Fruit fly (Drosophila melanogaster) whole organism, prepupa: Measurements from ENCODE around the gene CG4069.

ENCODE experiments used
- Blimp-1 ChIP-seq: fragments of 200-800 bp; sonication (Bioruptor generic); optimal IDR thresholded peaks from 3 replicates; lab custom pipeline; 2017; ENCODE audit warnings: missing biosample characterization, missing genetic modification characterization, mild to moderate bottlenecking, moderate library complexity, missing genetic modification reagents
- CG11294 ChIP-seq: fragments of 200-800 bp; sonication (Bioruptor generic); IDR thresholded peaks from 2 replicates; pipeline ENCODE4 v1.3.6; 2022; ENCODE audit warnings: missing biosample characterization, missing genetic modification characterization
- CG11762 ChIP-seq: fragments of 200-800 bp; sonication (Bioruptor generic); optimal IDR thresholded peaks from 3 replicates; lab custom pipeline; 2016; ENCODE audit warnings: missing biosample characterization, missing genetic modification characterization; ENCODE audit not compliant: insufficient read depth
- CG15336 ChIP-seq: fragments of 200-800 bp; sonication (Bioruptor generic); IDR thresholded peaks from 2 replicates; pipeline ENCODE4 v1.3.6; 2022; ENCODE audit warnings: missing biosample characterization, missing genetic modification characterization
- CG1621 ChIP-seq: fragments of 200-800 bp; sonication (Bioruptor generic); optimal IDR thresholded peaks from 3 replicates; lab custom pipeline; 2018; ENCODE audit warnings: missing biosample characterization, mild to moderate bottlenecking, missing genetic modification characterization
- CG16779 ChIP-seq: fragments of 200-800 bp; sonication (Bioruptor generic); optimal IDR thresholded peaks from 3 replicates; lab custom pipeline; 2017; ENCODE audit warnings: missing biosample characterization, mild to moderate bottlenecking, missing genetic modification characterization
- CG32006 ChIP-seq: fragments of 200-800 bp; sonication (Bioruptor generic); optimal IDR thresholded peaks from 3 replicates; lab custom pipeline; 2017; ENCODE audit warnings: missing biosample characterization, mild to moderate bottlenecking, missing genetic modification characterization
- CG4318 ChIP-seq: fragments of 200-800 bp; sonication (Bioruptor generic); optimal IDR thresholded peaks from 3 replicates; lab custom pipeline; 2017; ENCODE audit warnings: missing biosample characterization, mild to moderate bottlenecking, missing genetic modification characterization
- CG6163 ChIP-seq: fragments of 200-800 bp; sonication (Bioruptor generic); IDR thresholded peaks from 3 replicates; pipeline ENCODE4 v1.3.6; 2022; ENCODE audit warnings: missing biosample characterization, missing genetic modification characterization
- CG6276 ChIP-seq: fragments of 200-800 bp; sonication (Bioruptor generic); optimal IDR thresholded peaks from 2 replicates; lab custom pipeline; 2017; ENCODE audit warnings: missing biosample characterization, mild to moderate bottlenecking, missing genetic modification characterization
- CG6792 ChIP-seq: fragments of 200-800 bp; sonication (Bioruptor generic); optimal IDR thresholded peaks from 3 replicates; lab custom pipeline; 2016; ENCODE audit warnings: missing biosample characterization, missing genetic modification characterization
- CG6854 ChIP-seq: fragments of 200-800 bp; sonication (Bioruptor generic); optimal IDR thresholded peaks from 2 replicates; lab custom pipeline; 2017; ENCODE audit warnings: missing biosample characterization, mild to moderate bottlenecking, missing genetic modification characterization
- CG7368 ChIP-seq: fragments of 200-800 bp; sonication (Bioruptor generic); optimal IDR thresholded peaks from 3 replicates; lab custom pipeline; 2016; ENCODE audit warnings: missing biosample characterization, missing genetic modification characterization
- CG8119 ChIP-seq: fragments of 200-800 bp; sonication (Bioruptor generic); IDR thresholded peaks from 3 replicates; pipeline ENCODE4 v1.3.6; 2022; ENCODE audit warnings: missing biosample characterization, missing genetic modification characterization
- Eip75B ChIP-seq: fragments of 200-800 bp; sonication (Bioruptor generic); optimal IDR thresholded peaks from 3 replicates; lab custom pipeline; 2016; ENCODE audit warnings: missing biosample characterization, missing genetic modification characterization
- Ets96B ChIP-seq: fragments of 200-800 bp; optimal IDR thresholded peaks from 2 replicates; lab custom pipeline; 2019; ENCODE audit warnings: missing biosample characterization, mild to moderate bottlenecking, missing genetic modification characterization, moderate library complexity
- Gug ChIP-seq: fragments of 200-800 bp; sonication (Bioruptor generic); IDR thresholded peaks from 2 replicates; pipeline ENCODE4 v1.3.6; 2022; ENCODE audit warnings: missing biosample characterization, missing genetic modification characterization
- Hr38 ChIP-seq: sonication (Bioruptor generic); optimal IDR thresholded peaks from 2 replicates; lab custom pipeline; 2016; ENCODE audit warnings: missing biosample characterization, missing genetic modification characterization
- Hr4 ChIP-seq: fragments of 200-800 bp; sonication (Bioruptor generic); optimal IDR thresholded peaks from 3 replicates; lab custom pipeline; 2016; ENCODE audit warnings: missing biosample characterization, missing genetic modification characterization
- Lpt ChIP-seq: fragments of 200-800 bp; sonication (Bioruptor generic); optimal IDR thresholded peaks from 3 replicates; lab custom pipeline; 2016; ENCODE audit warnings: missing biosample characterization, missing genetic modification characterization
- Smox ChIP-seq: fragments of 200-800 bp; sonication (Bioruptor generic); optimal IDR thresholded peaks from 3 replicates; lab custom pipeline; 2016; ENCODE audit warnings: missing biosample characterization, missing genetic modification characterization
- Sox102F ChIP-seq: fragments of 200-800 bp; sonication (Bioruptor generic); optimal IDR thresholded peaks from 2 replicates; lab custom pipeline; 2016; ENCODE audit warnings: missing biosample characterization, mild to moderate bottlenecking, missing genetic modification characterization
- Sox15 ChIP-seq: fragments of 200-800 bp; sonication (Bioruptor generic); optimal IDR thresholded peaks from 3 replicates; lab custom pipeline; 2016; ENCODE audit warnings: missing biosample characterization, missing genetic modification characterization
- cyc ChIP-seq: fragments of 200-800 bp; sonication (Bioruptor generic); optimal IDR thresholded peaks from 3 replicates; lab custom pipeline; 2016; ENCODE audit warnings: missing biosample characterization, missing genetic modification characterization
- dac ChIP-seq: fragments of 200-800 bp; sonication (Bioruptor generic); optimal IDR thresholded peaks from 2 replicates; lab custom pipeline; 2017; ENCODE audit warnings: missing biosample characterization, mild to moderate bottlenecking, missing genetic modification characterization
- esn ChIP-seq: fragments of 200-800 bp; sonication (Bioruptor generic); optimal IDR thresholded peaks from 2 replicates; lab custom pipeline; 2016; ENCODE audit warnings: missing biosample characterization, mild to moderate bottlenecking, missing genetic modification characterization, moderate library complexity
- fd59A ChIP-seq: fragments of 200-800 bp; sonication (Bioruptor generic); optimal IDR thresholded peaks from 2 replicates; lab custom pipeline; 2017; ENCODE audit warnings: missing biosample characterization, mild to moderate bottlenecking, missing genetic modification characterization, missing genetic modification reagents
- fd85E ChIP-seq: fragments of 200-800 bp; sonication (Bioruptor generic); optimal IDR thresholded peaks from 3 replicates; lab custom pipeline; 2016; ENCODE audit warnings: missing biosample characterization, missing genetic modification characterization
- fkh ChIP-seq: fragments of 200-800 bp; sonication (Bioruptor generic); optimal IDR thresholded peaks from 3 replicates; lab custom pipeline; 2017; ENCODE audit warnings: missing biosample characterization, mild to moderate bottlenecking, missing genetic modification characterization, moderate library complexity
- net ChIP-seq: fragments of 200-800 bp; sonication (Bioruptor generic); optimal IDR thresholded peaks from 3 replicates; lab custom pipeline; 2016; ENCODE audit warnings: missing biosample characterization, missing genetic modification characterization
- spab ChIP-seq: fragments of 200-800 bp; sonication (Bioruptor generic); optimal IDR thresholded peaks from 2 replicates; lab custom pipeline; 2017; ENCODE audit warnings: missing biosample characterization, mild to moderate bottlenecking, missing genetic modification characterization, missing genetic modification reagents
- svp ChIP-seq: fragments of 200-800 bp; sonication (Bioruptor generic); peaks from one replicate; lab custom pipeline; 2016; ENCODE audit warnings: missing biosample characterization, missing genetic modification characterization
- topi ChIP-seq: fragments of 200-800 bp; sonication (Bioruptor generic); optimal IDR thresholded peaks from 3 replicates; lab custom pipeline; 2016; ENCODE audit warnings: missing biosample characterization, missing genetic modification characterization
- vri ChIP-seq: fragments of 200-800 bp; sonication (Bioruptor generic); optimal IDR thresholded peaks from 3 replicates; lab custom pipeline; 2016; ENCODE audit warnings: missing biosample characterization, mild to moderate bottlenecking, missing genetic modification characterization

CG4069 gene

dm6 chr3L:12514762-12515215 lies 22.3 kb downstream of the CG4069 start, which contains the start of the genes sti and tral (continued):
- TF ChIP-seq fkh (GFP tag; lab: Kevin White, UChicago) (peak; percentile 55), CG11762 (GFP tag; lab: Kevin White, UChicago) (no peak), Hr38 (peak; percentile 78), Ets96B (peak; percentile 49), dac (GFP tag; lab: Kevin White, UChicago) (peak; percentile 50), cyc (GFP tag; lab: Kevin White, UChicago) (peak; percentile 90), Hr4 (GFP tag; lab: Kevin White, UChicago) (peak; percentile 90), CG32006 (no peak), svp (no peak), Sox102F (GFP tag; lab: Kevin White, UChicago) (peak; percentile 72), CG6792 (GFP tag; lab: Kevin White, UChicago) (peak; percentile 82), topi (GFP tag; lab: Kevin White, UChicago) (peak; percentile 84), CG4318 (GFP tag; lab: Kevin White, UChicago) (peak; percentile 48), fd59A (peak; percentile 53), net (no peak), Lpt (GFP tag; lab: Kevin White, UChicago) (peak; percentile 38), esn (peak; percentile 90), Smox (GFP tag; lab: Kevin White, UChicago) (no peak), CG7368 (GFP tag; lab: Kevin White, UChicago) (peak; percentile 67), CG15336 (GFP tag; lab: Robert Waterston, UW) (no peak; the same call in 1 of the 2 replicates), CG6163 (GFP tag; lab: Robert Waterston, UW) (peak; percentile 68), CG1621 (tag; lab: Kevin White, UChicago) (peak; percentile 62), Gug (GFP tag; lab: Robert Waterston, UW) (peak; percentile 70), CG11294 (peak; percentile 27; the same call in 1 of the 2 replicates)

DNA sequence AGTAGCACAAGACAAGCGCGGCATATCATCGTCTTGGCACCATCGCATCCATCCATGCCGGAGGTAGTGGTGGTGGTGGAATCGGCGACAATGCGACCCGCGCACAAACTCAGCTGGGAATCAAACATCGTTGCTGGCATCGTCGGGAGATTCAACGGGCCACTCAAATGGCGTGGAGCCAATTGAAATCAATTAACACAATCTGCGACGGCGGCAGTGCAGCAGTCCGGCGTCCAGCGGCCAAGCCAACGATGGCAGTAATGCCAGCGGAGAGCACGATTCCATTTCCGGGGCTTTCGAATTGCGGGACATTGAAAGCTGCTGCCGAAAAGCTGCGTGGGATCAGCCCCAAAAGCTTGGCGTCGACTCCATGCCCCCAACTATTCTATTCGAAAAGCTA lies 29.5 kb downstream of the CG4069 start, which contains the start of gene CG10654:
Gene CG10654 (minus strand): TSS at position 270 of the 400 bp plus-strand sequence.
- no peak for TF ChIP-seq fd85E (GFP tag; lab: Kevin White, UChicago)
- no peak for TF ChIP-seq esn
- TF ChIP-seq CG8119 (GFP tag; lab: Robert Waterston, UW): no peak
- TF ChIP-seq cyc (GFP tag; lab: Kevin White, UChicago): no peak
- TF ChIP-seq fd59A: no peak
- TF ChIP-seq Eip75B (GFP tag; lab: Kevin White, UChicago): no peak

dm6 chr3L:12506963-12507552 lies 30.1 kb downstream of the CG4069 start:
- TF ChIP-seq fd59A: no peak
- TF ChIP-seq vri (GFP tag; lab: Kevin White, UChicago): no peak
- no peak for TF ChIP-seq Blimp-1 (GFP tag; lab: Kevin White, UChicago)
- no peak for TF ChIP-seq Sox15 (GFP tag; lab: Kevin White, UChicago)

dm6 chr3L:12505990-12506389 lies 31.1 kb downstream of the CG4069 start:
- TF ChIP-seq CG4318 (GFP tag; lab: Kevin White, UChicago) (no peak), CG6854 (GFP tag; lab: Kevin White, UChicago) (no peak), CG16779 (no peak), spab (GFP tag; lab: Kevin White, UChicago) (no peak), CG6276 (GFP tag; lab: Kevin White, UChicago) (no peak)
